Fruit fly (Drosophila melanogaster) whole organism, embryonic: ENCODE measurements around the gene CG2059.
A peak's percentile ranks its signal among the peaks of the same experiment; 100 is the strongest.

ENCODE experiments used
- CG10209 ChIP-seq: fragments of 200-800 bp; sonication (Bioruptor generic); optimal IDR thresholded peaks from 3 replicates; lab custom pipeline; 2017; ENCODE audit warnings: missing biosample characterization, mild to moderate bottlenecking, missing genetic modification characterization, missing genetic modification reagents
- CG10565 ChIP-seq: fragments of 200-800 bp; sonication (Bioruptor generic); optimal IDR thresholded peaks from 3 replicates; lab custom pipeline; 2016; ENCODE audit warnings: missing biosample characterization, mild to moderate bottlenecking, missing genetic modification characterization
- CG10654 ChIP-seq: fragments of 200-800 bp; sonication (Bioruptor generic); optimal IDR thresholded peaks from 2 replicates; lab custom pipeline; 2016; ENCODE audit warnings: missing biosample characterization, missing genetic modification characterization
- CG10959 ChIP-seq: fragments of 200-800 bp; sonication (Bioruptor generic); IDR thresholded peaks from 2 replicates; pipeline ENCODE4 v1.3.6; 2022; ENCODE audit warnings: missing biosample characterization, missing genetic modification characterization
- CG11560 ChIP-seq: fragments of 200-800 bp; sonication (Bioruptor generic); IDR thresholded peaks from 3 replicates; pipeline ENCODE4 v1.3.6; 2022; ENCODE audit warnings: missing biosample characterization, missing genetic modification characterization
- CG14667 ChIP-seq: fragments of 200-800 bp; sonication (Bioruptor generic); IDR thresholded peaks from 2 replicates; pipeline ENCODE4 v1.3.6; 2022; ENCODE audit warnings: missing biosample characterization, missing genetic modification characterization
- CG15514 ChIP-seq: fragments of 200-800 bp; sonication (Bioruptor generic); optimal IDR thresholded peaks from 3 replicates; lab custom pipeline; 2017; ENCODE audit warnings: missing biosample characterization, missing genetic modification characterization, mild to moderate bottlenecking, moderate library complexity, missing genetic modification reagents
- CG18476 ChIP-seq: fragments of 200-800 bp; sonication (Bioruptor generic); optimal IDR thresholded peaks from 2 replicates; lab custom pipeline; 2016; ENCODE audit warnings: missing biosample characterization, mild to moderate bottlenecking, missing genetic modification characterization
- CG18619 ChIP-seq: fragments of 200-800 bp; sonication (Bioruptor generic); optimal IDR thresholded peaks from 3 replicates; lab custom pipeline; 2017; ENCODE audit warnings: missing biosample characterization, mild to moderate bottlenecking, missing genetic modification characterization
- CG2116 ChIP-seq: fragments of 200-800 bp; sonication (Bioruptor generic); optimal IDR thresholded peaks from 3 replicates; lab custom pipeline; 2018; ENCODE audit warnings: missing biosample characterization, mild to moderate bottlenecking, missing genetic modification characterization
- CG2120 ChIP-seq: fragments of 200-800 bp; sonication (Bioruptor generic); optimal IDR thresholded peaks from 3 replicates; lab custom pipeline; 2016; ENCODE audit warnings: missing biosample characterization, missing genetic modification characterization
- CG2199 ChIP-seq: fragments of 200-800 bp; sonication (Bioruptor generic); IDR thresholded peaks from 3 replicates; pipeline ENCODE4 v1.3.6; 2022; ENCODE audit warnings: missing biosample characterization, missing genetic modification characterization
- CG4282 ChIP-seq: fragments of 200-800 bp; sonication (Bioruptor generic); optimal IDR thresholded peaks from 2 replicates; lab custom pipeline; 2016; ENCODE audit warnings: missing biosample characterization, missing genetic modification characterization
- CG6654 ChIP-seq: fragments of 200-800 bp; sonication (Bioruptor generic); optimal IDR thresholded peaks from 2 replicates; lab custom pipeline; 2017; ENCODE audit warnings: missing biosample characterization, mild to moderate bottlenecking, missing genetic modification characterization
- CG6813 ChIP-seq: fragments of 200-800 bp; sonication (Bioruptor generic); optimal IDR thresholded peaks from 2 replicates; lab custom pipeline; 2017; ENCODE audit warnings: missing biosample characterization, missing genetic modification characterization, mild to moderate bottlenecking, moderate library complexity, missing genetic modification reagents
- CG7556 ChIP-seq: fragments of 200-800 bp; sonication (Bioruptor generic); optimal IDR thresholded peaks from 2 replicates; lab custom pipeline; 2017; ENCODE audit warnings: missing biosample characterization, mild to moderate bottlenecking, missing genetic modification characterization
- CG8281 ChIP-seq: fragments of 200-800 bp; sonication (Bioruptor generic); optimal IDR thresholded peaks from 2 replicates; lab custom pipeline; 2018; ENCODE audit warnings: missing biosample characterization, mild to moderate bottlenecking, missing genetic modification characterization, moderate library complexity
- CG8290 ChIP-seq, 3 experiments: fragments of 200-800 bp; sonication (Bioruptor generic); optimal IDR thresholded peaks; 2 replicates each; lab custom pipeline; 2016 to 2019; ENCODE audit warnings: missing biosample characterization in 3 of 3, missing genetic modification characterization in 3 of 3, mild to moderate bottlenecking in 2 of 3, moderate library complexity in 1 of 3
- CG8388 ChIP-seq: fragments of 200-800 bp; sonication (Bioruptor generic); optimal IDR thresholded peaks from 2 replicates; lab custom pipeline; 2019; ENCODE audit warnings: missing biosample characterization, mild to moderate bottlenecking, missing genetic modification characterization, moderate library complexity
- CG8944 ChIP-seq: fragments of 200-800 bp; sonication (Bioruptor generic); optimal IDR thresholded peaks from 3 replicates; lab custom pipeline; 2016; ENCODE audit warnings: missing biosample characterization, missing genetic modification characterization
- HLH4C ChIP-seq: fragments of 200-800 bp; sonication (Bioruptor generic); IDR thresholded peaks from 3 replicates; pipeline ENCODE4 v1.3.6; 2022; ENCODE audit warnings: missing biosample characterization, missing genetic modification characterization; ENCODE audit not compliant: partially characterized antibody
- Hsf ChIP-seq: fragments of 200-800 bp; sonication (Bioruptor generic); optimal IDR thresholded peaks from 3 replicates; lab custom pipeline; 2016; ENCODE audit warnings: missing biosample characterization, missing genetic modification characterization
- MTF-1 ChIP-seq: fragments of 200-800 bp; sonication (Bioruptor generic); optimal IDR thresholded peaks from 2 replicates; lab custom pipeline; 2018; ENCODE audit warnings: missing biosample characterization, mild to moderate bottlenecking, missing genetic modification characterization, borderline replicate concordance
- Oli ChIP-seq: fragments of 200-800 bp; sonication (Bioruptor generic); optimal IDR thresholded peaks from 2 replicates; lab custom pipeline; 2018; ENCODE audit warnings: missing biosample characterization, mild to moderate bottlenecking, missing genetic modification characterization, moderate library complexity
- Pdp1 ChIP-seq, 2 experiments: fragments of 200-800 bp; sonication (Bioruptor generic); optimal IDR thresholded peaks; 3 replicates each; lab custom pipeline; 2016; ENCODE audit warnings: missing biosample characterization in 2 of 2, missing genetic modification characterization in 2 of 2, mild to moderate bottlenecking in 1 of 2, moderate library complexity in 1 of 2
- cad ChIP-seq: fragments of >200 bp; optimal IDR thresholded peaks from 2 replicates; lab custom pipeline; 2017; ENCODE audit warnings: missing biosample characterization, missing genetic modification characterization
- cwo ChIP-seq: fragments of 200-800 bp; sonication (Bioruptor generic); optimal IDR thresholded peaks from 3 replicates; lab custom pipeline; 2017; ENCODE audit warnings: missing biosample characterization, missing genetic modification characterization, mild to moderate bottlenecking, moderate library complexity, missing genetic modification reagents
- dati ChIP-seq: fragments of 200-800 bp; sonication (Bioruptor generic); IDR thresholded peaks from 2 replicates; pipeline ENCODE4 v1.3.6; 2022; ENCODE audit warnings: missing biosample characterization, missing genetic modification characterization
- eve ChIP-seq, 2 experiments: fragments of >200 bp; optimal IDR thresholded peaks; 2 replicates each; lab custom pipeline; 2017; ENCODE audit warnings: missing biosample characterization in 2 of 2, missing genetic modification characterization in 2 of 2
- ewg ChIP-seq: fragments of 200-800 bp; sonication (Bioruptor generic); optimal IDR thresholded peaks from 3 replicates; lab custom pipeline; 2017; ENCODE audit warnings: mild to moderate bottlenecking, missing biosample characterization, missing genetic modification reagents, missing genetic modification characterization
- fd3F ChIP-seq: fragments of 200-800 bp; sonication (Bioruptor generic); optimal IDR thresholded peaks from 2 replicates; lab custom pipeline; 2018; ENCODE audit warnings: missing biosample characterization, mild to moderate bottlenecking, missing genetic modification characterization, moderate library complexity
- ftz-f1 ChIP-seq: fragments of 200-800 bp; sonication (Bioruptor generic); optimal IDR thresholded peaks from 2 replicates; lab custom pipeline; 2016; ENCODE audit warnings: missing biosample characterization, missing genetic modification characterization
- gro ChIP-seq: fragments of 200-800 bp; sonication (Bioruptor generic); optimal IDR thresholded peaks from 2 replicates; lab custom pipeline; 2016; ENCODE audit warnings: missing biosample characterization, missing genetic modification characterization
- gsb ChIP-seq: fragments of 200-800 bp; sonication (Bioruptor generic); IDR thresholded peaks from 2 replicates; pipeline ENCODE4 v1.3.6; 2022; ENCODE audit warnings: missing biosample characterization, missing genetic modification characterization
- mirr ChIP-seq: fragments of 200-800 bp; sonication (Bioruptor generic); optimal IDR thresholded peaks from 3 replicates; lab custom pipeline; 2018; ENCODE audit warnings: missing biosample characterization, mild to moderate bottlenecking, missing genetic modification characterization
- oc ChIP-seq: fragments of 200-800 bp; sonication (Bioruptor generic); optimal IDR thresholded peaks from 2 replicates; lab custom pipeline; 2018; ENCODE audit warnings: missing biosample characterization, mild to moderate bottlenecking, missing genetic modification characterization, moderate library complexity
- odd ChIP-seq: fragments of 200-800 bp; sonication (Bioruptor generic); optimal IDR thresholded peaks from 2 replicates; lab custom pipeline; 2017; ENCODE audit warnings: missing biosample characterization, mild to moderate bottlenecking, missing genetic modification characterization
- peb ChIP-seq: fragments of 200-800 bp; sonication (Bioruptor generic); IDR thresholded peaks from 2 replicates; pipeline ENCODE4 v1.3.6; 2022; ENCODE audit warnings: missing biosample characterization, missing genetic modification characterization
- run ChIP-seq: fragments of 200-800 bp; sonication (Bioruptor generic); optimal IDR thresholded peaks from 3 replicates; lab custom pipeline; 2018; ENCODE audit warnings: missing biosample characterization, mild to moderate bottlenecking, missing genetic modification characterization
- shn ChIP-seq: fragments of 200-800 bp; sonication (Bioruptor generic); optimal IDR thresholded peaks from 3 replicates; lab custom pipeline; 2016; ENCODE audit warnings: missing biosample characterization, missing genetic modification characterization
- sim ChIP-seq: fragments of 200-800 bp; sonication (Bioruptor generic); IDR thresholded peaks from 2 replicates; pipeline ENCODE4 v1.3.6; 2022; ENCODE audit warnings: missing biosample characterization, missing genetic modification characterization
- sima ChIP-seq: fragments of 200-800 bp; sonication (Bioruptor generic); optimal IDR thresholded peaks from 2 replicates; lab custom pipeline; 2016; ENCODE audit warnings: missing biosample characterization, missing genetic modification characterization
- sr ChIP-seq: fragments of 200-800 bp; sonication (Bioruptor generic); IDR thresholded peaks from 3 replicates; pipeline ENCODE4 v1.3.6; 2022; ENCODE audit warnings: missing biosample characterization, missing genetic modification characterization
- tio ChIP-seq: fragments of 200-800 bp; sonication (Bioruptor generic); optimal IDR thresholded peaks from 2 replicates; lab custom pipeline; 2017; ENCODE audit warnings: missing biosample characterization, missing genetic modification characterization, inconsistent platforms
- unc-4 ChIP-seq: fragments of 200-800 bp; sonication (Bioruptor generic); IDR thresholded peaks from 2 replicates; pipeline ENCODE4 v1.3.6; 2022; ENCODE audit warnings: missing biosample characterization, missing genetic modification characterization; ENCODE audit not compliant: partially characterized antibody
- vfl ChIP-seq: fragments of 200-800 bp; sonication (Bioruptor generic); optimal IDR thresholded peaks from 2 replicates; lab custom pipeline; 2016; ENCODE audit warnings: missing biosample characterization, missing genetic modification characterization
- wek ChIP-seq: fragments of 200-800 bp; sonication (Bioruptor generic); optimal IDR thresholded peaks from 3 replicates; lab custom pipeline; 2018; ENCODE audit warnings: missing biosample characterization, mild to moderate bottlenecking, missing genetic modification characterization, moderate library complexity
- zen2 ChIP-seq: fragments of 200-800 bp; sonication (Bioruptor generic); IDR thresholded peaks from 3 replicates; pipeline ENCODE4 v1.3.6; 2022; ENCODE audit warnings: missing biosample characterization, missing genetic modification characterization; ENCODE audit not compliant: partially characterized antibody

The CG2059 gene

DNA sequence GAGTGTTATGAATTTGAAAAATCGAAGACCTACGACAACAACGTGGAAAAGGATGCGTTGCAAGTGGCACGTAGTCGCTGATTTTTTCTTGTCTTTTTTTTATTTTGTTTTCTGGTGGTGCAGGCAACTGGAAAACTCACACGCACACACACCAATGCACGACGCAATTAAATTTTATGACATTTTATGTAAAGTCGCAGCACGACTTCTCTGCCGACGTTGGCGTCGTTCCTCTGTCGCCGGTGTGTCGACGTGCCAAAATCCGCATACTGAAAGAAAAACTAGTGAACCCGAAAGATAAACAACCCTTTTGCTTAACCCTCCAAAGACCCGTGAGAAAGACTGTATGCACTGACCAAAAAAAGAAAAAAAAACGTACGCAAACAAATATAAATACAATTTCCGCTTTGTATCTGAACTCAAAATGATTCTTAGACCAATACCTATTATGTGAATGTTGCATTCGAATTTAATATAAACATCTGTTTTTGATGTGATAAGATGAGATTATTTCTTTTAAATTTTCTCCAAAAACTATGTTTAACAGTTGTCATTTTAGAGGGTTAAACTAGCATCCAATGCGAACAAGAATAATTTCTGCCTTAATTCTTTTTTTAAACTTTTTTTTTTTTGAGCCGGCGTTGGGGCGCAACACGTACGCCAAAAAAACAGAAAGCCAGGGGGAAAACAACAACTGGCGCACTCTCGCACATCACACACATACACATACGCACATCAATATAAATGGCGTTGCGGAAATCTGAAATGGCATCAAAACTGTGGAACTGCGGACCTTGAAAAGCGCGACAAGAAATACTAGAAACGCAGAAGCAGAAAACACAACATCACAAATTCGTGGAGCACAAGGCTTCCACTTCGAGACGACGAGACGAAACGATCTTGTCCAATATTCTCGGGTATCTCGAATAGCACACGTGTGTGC, 48.0 kb downstream of the CG2059 start (continued):
- TF ChIP-seq vfl (GFP tag; lab: Kevin White, UChicago), result peak; percentile 6
- TF ChIP-seq sima (GFP tag; lab: Kevin White, UChicago), result no peak
- TF ChIP-seq CG10209, result no peak
- TF ChIP-seq CG4282 (GFP tag; lab: Kevin White, UChicago), result peak; percentile 27
- TF ChIP-seq mirr (GFP tag; lab: Kevin White, UChicago), result peak; percentile 61
- no peak for TF ChIP-seq ewg
- TF ChIP-seq CG8281 (tag; lab: Kevin White, UChicago), result no peak
- TF ChIP-seq CG14667 (GFP tag; lab: Robert Waterston, UW), result no peak
- TF ChIP-seq eve (GFP tag; optimal IDR thresholded peaks at IDR 0.05; lab: Kevin White, UChicago), result no peak
- TF ChIP-seq CG6813, result peak; percentile 36
- no peak for TF ChIP-seq CG2116 (GFP tag; lab: Kevin White, UChicago)
- no peak for TF ChIP-seq Oli (tag; lab: Kevin White, UChicago)
- peak; percentile 3 for TF ChIP-seq CG15514 (GFP tag; lab: Kevin White, UChicago)
- TF ChIP-seq CG6654 (GFP tag; lab: Kevin White, UChicago), result peak; percentile 74
- no peak for TF ChIP-seq CG8388 (GFP tag; lab: Kevin White, UChicago)
- no peak for TF ChIP-seq CG10654 (GFP tag; lab: Kevin White, UChicago)
- peak; percentile 2 for TF ChIP-seq CG18619 (GFP tag; lab: Kevin White, UChicago)
- no peak for TF ChIP-seq odd (GFP tag; lab: Kevin White, UChicago)
- TF ChIP-seq CG11560, result no peak
- peak; percentile 31 for TF ChIP-seq CG8944 (GFP tag; lab: Kevin White, UChicago)
- no peak for TF ChIP-seq HLH4C (GFP tag; lab: Robert Waterston, UW)
- TF ChIP-seq sr, result no peak
- TF ChIP-seq peb (GFP tag; lab: Robert Waterston, UW), result no peak
- no peak for TF ChIP-seq oc
- peak; percentile 16 for TF ChIP-seq CG18476
- no peak for TF ChIP-seq unc-4 (GFP tag; lab: Robert Waterston, UW)
- TF ChIP-seq wek, result no peak
- TF ChIP-seq ftz-f1 (GFP tag; lab: Kevin White, UChicago), result peak; percentile 69
- TF ChIP-seq CG7556 (GFP tag; lab: Kevin White, UChicago), result no peak
- TF ChIP-seq Hsf (GFP tag; lab: Kevin White, UChicago), result peak; percentile 34
- TF ChIP-seq gro (GFP tag; lab: Kevin White, UChicago), result peak; percentile 23
- no peak for TF ChIP-seq MTF-1 (GFP tag; lab: Kevin White, UChicago)
- TF ChIP-seq gsb (GFP tag; lab: Robert Waterston, UW), result no peak
- peak in 1 of 2 experiments; percentile 18 for TF ChIP-seq Pdp1 (GFP tag; optimal IDR thresholded peaks at IDR 0.05; lab: Kevin White, UChicago)
- TF ChIP-seq CG2199, result no peak
- TF ChIP-seq shn (GFP tag; lab: Kevin White, UChicago), result peak; percentile 26
- no peak for TF ChIP-seq dati (GFP tag; lab: Robert Waterston, UW)
- TF ChIP-seq tio (GFP tag; lab: Kevin White, UChicago), result peak; percentile 25
- TF ChIP-seq sim (GFP tag; lab: Robert Waterston, UW), result no peak
- peak; percentile 24 for TF ChIP-seq fd3F (GFP tag; lab: Kevin White, UChicago)
- peak; percentile 74 for TF ChIP-seq cad (GFP tag; lab: Kevin White, UChicago)
- TF ChIP-seq CG10565 (GFP tag; lab: Kevin White, UChicago), result no peak
- TF ChIP-seq CG2120, result peak; percentile 90
- no peak for TF ChIP-seq cwo (GFP tag; lab: Kevin White, UChicago)
- TF ChIP-seq zen2 (GFP tag; lab: Robert Waterston, UW), result no peak
- TF ChIP-seq run (tag; lab: Kevin White, UChicago), result no peak
- no peak for TF ChIP-seq CG8290 (GFP tag; optimal IDR thresholded peaks at IDR 0.05; lab: Kevin White, UChicago)
- no peak for TF ChIP-seq CG8290 (tag; optimal IDR thresholded peaks at IDR 0.05; lab: Kevin White, UChicago)
- TF ChIP-seq CG10959, result no peak
